Fruit fly (Drosophila melanogaster) whole organism, pupa: ENCODE results near the gene Ac76E.

Experiments
- CG12605 ChIP-seq: fragments of 200-800 bp; sonication (Bioruptor generic); IDR thresholded peaks from 2 replicates; pipeline ENCODE4 v1.3.6; 2022; ENCODE audit warnings: missing biosample characterization, missing genetic modification characterization
- CG14655 ChIP-seq: fragments of 200-800 bp; sonication (Bioruptor generic); optimal IDR thresholded peaks from 3 replicates; lab custom pipeline; 2017; ENCODE audit warnings: mild to moderate bottlenecking, missing biosample characterization, missing genetic modification reagents, missing genetic modification characterization
- Pif1A ChIP-seq: fragments of 200-800 bp; sonication (Bioruptor generic); optimal IDR thresholded peaks from 3 replicates; lab custom pipeline; 2016; ENCODE audit warnings: missing biosample characterization, missing genetic modification characterization

dm6 chr3L:19978088-19978487 lies 39.0 kb downstream of the Ac76E start:
- TF ChIP-seq CG14655 (GFP tag; lab: Kevin White, UChicago): no peak
- no peak for TF ChIP-seq CG12605 (GFP tag; lab: Robert Waterston, UW)
- TF ChIP-seq Pif1A: no peak
